Worm (Caenorhabditis elegans): Measurements from ENCODE around the gene srx-21.

srx-21 gene

DNA sequence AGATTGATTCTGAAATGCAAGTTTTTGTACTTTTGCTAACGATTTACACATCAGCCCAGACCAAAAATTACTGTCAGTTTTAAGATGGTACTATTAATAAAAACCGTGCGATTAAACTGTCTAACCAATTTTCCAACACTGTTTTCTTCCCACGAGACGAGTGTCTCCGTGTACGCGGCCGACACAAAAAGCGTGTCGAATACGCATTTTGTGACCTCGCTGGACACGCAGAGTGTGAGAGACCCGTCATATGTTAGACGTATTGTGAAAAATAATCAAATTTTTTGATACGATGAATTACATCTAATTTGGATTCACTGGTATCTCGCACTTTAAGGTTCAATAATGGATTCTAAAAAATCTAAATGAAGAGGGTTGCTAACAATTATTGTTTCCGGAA lies 41.2 kb upstream of the srx-21 start:
- TF ChIP-seq ces-1 (GFP tag; optimal IDR thresholded peaks at IDR 0.05) (no peak), elt-3 (tag; optimal IDR thresholded peaks at IDR 0.05) (no peak), snpc-4 (tag; optimal IDR thresholded peaks at IDR 0.05) (no peak), unc-39 (tag; optimal IDR thresholded peaks at IDR 0.05) (no peak), ceh-43 (GFP tag; optimal IDR thresholded peaks at IDR 0.05) (no peak), M03D4.4 (tag; optimal IDR thresholded peaks at IDR 0.05) (no peak), cnd-1 (tag; optimal IDR thresholded peaks at IDR 0.05) (no peak), ceh-39 (tag; optimal IDR thresholded peaks at IDR 0.05) (no peak), sem-2 (GFP tag; optimal IDR thresholded peaks at IDR 0.05) (no peak), sptf-1 (tag; optimal IDR thresholded peaks at IDR 0.05) (no peak), tbx-8 (GFP tag; optimal IDR thresholded peaks at IDR 0.05) (no peak), ham-2 (GFP tag; optimal IDR thresholded peaks at IDR 0.05) (no peak), mep-1 (tag; optimal IDR thresholded peaks at IDR 0.05) (no peak)

DNA sequence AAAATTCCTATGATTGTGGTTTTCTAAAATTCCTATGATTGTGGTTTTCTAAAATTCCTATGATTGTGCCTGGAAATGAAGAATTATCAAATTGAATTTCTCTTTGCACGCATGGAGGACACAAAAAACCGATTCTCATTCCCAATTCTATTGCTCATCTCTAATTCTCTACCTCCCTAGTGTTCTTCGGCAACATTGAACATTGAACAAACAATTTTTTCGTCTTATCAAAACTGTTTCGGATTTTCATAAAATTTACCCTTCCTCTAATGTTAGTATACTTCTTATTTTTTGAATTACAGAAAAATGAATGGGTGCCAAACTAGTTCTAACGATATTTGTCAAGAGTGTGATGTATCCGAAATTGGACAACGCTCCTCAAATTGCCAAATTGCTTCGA lies 40.6 kb upstream of the srx-21 start, which contains the start of gene pals-31:
Gene pals-31 (plus strand): TSS at position 301 of the 400 bp plus-strand sequence.
- TF ChIP-seq unc-120 (tag; optimal IDR thresholded peaks at IDR 0.05; ENCODE audit: poor library complexity, severe bottlenecking) = no peak
- TF ChIP-seq unc-62 (GFP tag; optimal IDR thresholded peaks at IDR 0.05) = no peak
- no peak for TF ChIP-seq hlh-1 (tag; optimal IDR thresholded peaks at IDR 0.05)

DNA sequence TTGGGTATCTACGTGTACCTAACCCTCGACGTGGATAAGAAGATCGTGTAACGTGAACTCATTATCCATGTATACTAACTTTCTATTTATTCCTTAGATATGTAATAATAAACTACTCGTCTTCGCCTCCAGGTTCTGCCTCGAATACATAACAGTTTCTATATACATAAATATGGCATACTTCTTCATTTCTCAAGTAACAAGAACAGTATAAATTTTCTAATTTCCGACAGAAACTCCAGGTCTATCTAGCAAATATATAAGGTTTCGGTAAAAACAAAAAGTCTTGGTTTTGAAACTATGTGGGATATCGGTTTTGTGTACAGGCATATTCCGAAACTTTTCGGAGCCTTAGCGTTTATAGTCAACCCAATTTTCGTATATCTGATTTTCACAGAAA lies 38.5 kb upstream of the srx-21 start, which contains the start of gene srj-37:
Gene srj-37 (plus strand): TSS at position 301 of the 400 bp plus-strand sequence.
- no peak for TF ChIP-seq tbx-8 (GFP tag; optimal IDR thresholded peaks at IDR 0.05)
- TF ChIP-seq mab-5 (tag; optimal IDR thresholded peaks at IDR 0.05) = no peak
- TF ChIP-seq ztf-11 (tag; optimal IDR thresholded peaks at IDR 0.05) = no peak
- no peak for TF ChIP-seq nhr-237 (tag; optimal IDR thresholded peaks at IDR 0.05)
- TF ChIP-seq lsy-2 (tag; optimal IDR thresholded peaks at IDR 0.05) = no peak
- TF ChIP-seq ham-2 (GFP tag; optimal IDR thresholded peaks at IDR 0.05) = no peak
- no peak for TF ChIP-seq lin-32 (GFP tag; optimal IDR thresholded peaks at IDR 0.05)
- no peak for TF ChIP-seq lin-13 (tag; optimal IDR thresholded peaks at IDR 0.05)
- no peak for TF ChIP-seq drap-1 (GFP tag; optimal IDR thresholded peaks at IDR 0.05)
- TF ChIP-seq unc-39 (tag; optimal IDR thresholded peaks at IDR 0.05) = no peak
- no peak for TF ChIP-seq unc-120 (tag; optimal IDR thresholded peaks at IDR 0.05; ENCODE audit: poor library complexity, severe bottlenecking)
- no peak for TF ChIP-seq cnd-1 (tag; optimal IDR thresholded peaks at IDR 0.05)
- no peak for TF ChIP-seq hlh-1 (tag; optimal IDR thresholded peaks at IDR 0.05)
- TF ChIP-seq snpc-4 (tag; optimal IDR thresholded peaks at IDR 0.05) = no peak
- no peak for TF ChIP-seq unc-62 (GFP tag; optimal IDR thresholded peaks at IDR 0.05)
- no peak for TF ChIP-seq nhr-12 (tag; optimal IDR thresholded peaks at IDR 0.05)
- TF ChIP-seq sptf-1 (tag; optimal IDR thresholded peaks at IDR 0.05) = no peak
- no peak for TF ChIP-seq zip-8 (tag; optimal IDR thresholded peaks at IDR 0.05)
- no peak for TF ChIP-seq pha-4 (tag; optimal IDR thresholded peaks at IDR 0.05)
- no peak for TF ChIP-seq ceh-39 (tag; optimal IDR thresholded peaks at IDR 0.05)

DNA sequence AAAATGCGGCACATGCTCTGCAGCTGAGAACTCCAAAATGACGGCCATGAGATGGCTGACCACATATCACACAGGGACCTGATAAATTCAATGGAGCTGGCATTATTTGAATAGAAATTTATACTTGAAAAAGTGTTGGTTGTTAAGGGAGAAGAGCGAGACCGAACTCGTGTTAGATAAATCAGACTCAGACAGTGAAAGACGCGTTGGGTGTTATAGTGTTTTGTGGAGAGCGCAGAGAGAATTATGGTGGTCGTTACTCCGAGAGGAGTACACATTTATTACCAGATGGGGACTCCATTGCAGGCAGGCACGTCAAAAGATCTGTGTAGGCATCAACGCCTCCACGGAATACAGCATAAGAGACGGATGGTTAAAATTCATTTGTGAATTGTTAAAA lies 34.1 kb upstream of the srx-21 start, which contains the start of gene nhr-190:
Gene nhr-190 (minus strand): TSS at position 175 of the 400 bp plus-strand sequence.
- TF ChIP-seq nhr-237 (tag; optimal IDR thresholded peaks at IDR 0.05) = no peak
- no peak for TF ChIP-seq unc-39 (tag; optimal IDR thresholded peaks at IDR 0.05)
- TF ChIP-seq zip-8 (tag; optimal IDR thresholded peaks at IDR 0.05) = no peak
- no peak for TF ChIP-seq mls-2 (tag; optimal IDR thresholded peaks at IDR 0.05)
- peak; percentile 41 for TF ChIP-seq ces-1 (GFP tag; optimal IDR thresholded peaks at IDR 0.05)
- TF ChIP-seq unc-120 (tag; optimal IDR thresholded peaks at IDR 0.05; ENCODE audit: poor library complexity, severe bottlenecking) = peak; percentile 22

DNA sequence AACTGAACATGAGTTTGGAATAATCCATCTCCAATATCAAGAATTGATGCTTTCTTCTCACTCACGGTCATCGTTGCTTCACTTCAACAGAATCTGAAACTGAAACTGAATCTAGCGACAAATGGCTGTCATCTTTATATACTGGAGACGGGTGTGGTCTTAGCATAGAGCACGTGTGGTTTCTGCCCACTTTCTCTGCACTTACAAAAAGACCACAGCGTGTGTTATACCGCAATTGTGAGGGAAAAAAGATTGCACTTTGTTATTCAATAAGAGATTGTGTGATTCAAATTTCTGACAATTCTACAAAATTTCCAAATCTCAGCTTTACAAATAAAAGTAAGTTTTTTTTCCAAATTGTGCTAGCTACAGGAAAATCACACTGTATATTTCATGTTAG lies 30.7 kb upstream of the srx-21 start, which contains the start of gene F48G7.12:
Gene F48G7.12 (minus strand): TSS at position 101 of the 400 bp plus-strand sequence.
- TF ChIP-seq lin-32 (GFP tag; optimal IDR thresholded peaks at IDR 0.05) (no peak), ces-1 (GFP tag; optimal IDR thresholded peaks at IDR 0.05) (no peak), lin-13 (tag; optimal IDR thresholded peaks at IDR 0.05) (no peak), unc-62 (GFP tag; optimal IDR thresholded peaks at IDR 0.05) (no peak)

DNA sequence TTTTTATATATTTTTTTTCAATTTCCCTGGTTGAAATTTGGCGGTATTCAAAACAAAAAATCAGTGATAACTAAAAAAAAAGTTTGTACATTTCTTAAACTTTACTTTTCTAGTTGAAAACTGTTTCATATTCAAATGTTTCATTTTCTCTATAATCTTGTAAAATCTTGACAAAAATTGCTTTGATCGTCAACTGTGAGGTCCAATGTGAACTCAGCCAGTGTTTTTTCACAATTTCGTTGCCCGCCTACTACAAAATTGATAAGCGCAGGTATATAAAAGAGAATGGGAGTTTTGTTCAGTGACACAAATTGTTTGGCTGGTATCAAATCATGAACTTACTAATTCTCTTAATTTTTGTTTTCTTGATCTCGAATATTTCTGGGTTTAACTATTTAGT lies 29.9 kb upstream of the srx-21 start, which contains the start of gene ugt-42:
Gene ugt-42 (plus strand): TSS at position 301 of the 400 bp plus-strand sequence.
- TF ChIP-seq lin-13 (tag; optimal IDR thresholded peaks at IDR 0.05) = no peak
- no peak for TF ChIP-seq lsy-2 (tag; optimal IDR thresholded peaks at IDR 0.05)
- no peak for TF ChIP-seq nhr-76 (tag; optimal IDR thresholded peaks at IDR 0.05)
- no peak for TF ChIP-seq snpc-4 (tag; optimal IDR thresholded peaks at IDR 0.05)
- no peak for TF ChIP-seq ceh-83 (GFP tag; optimal IDR thresholded peaks at IDR 0.05)
- TF ChIP-seq bed-3 (GFP tag; optimal IDR thresholded peaks at IDR 0.05) = no peak
- TF ChIP-seq unc-120 (tag; optimal IDR thresholded peaks at IDR 0.05; ENCODE audit: poor library complexity, severe bottlenecking) = no peak
- TF ChIP-seq cnd-1 (tag; optimal IDR thresholded peaks at IDR 0.05) = no peak
- no peak for TF ChIP-seq zip-8 (tag; optimal IDR thresholded peaks at IDR 0.05)
- TF ChIP-seq ham-2 (GFP tag; optimal IDR thresholded peaks at IDR 0.05) = no peak
- no peak for TF ChIP-seq elt-1 (tag; optimal IDR thresholded peaks at IDR 0.05; ENCODE audit: borderline replicate concordance, insufficient read depth)
- no peak for TF ChIP-seq unc-39 (tag; optimal IDR thresholded peaks at IDR 0.05)
- no peak for TF ChIP-seq mls-2 (tag; optimal IDR thresholded peaks at IDR 0.05)
- TF ChIP-seq sem-2 (GFP tag; optimal IDR thresholded peaks at IDR 0.05) = no peak
- TF ChIP-seq sptf-1 (tag; optimal IDR thresholded peaks at IDR 0.05) = no peak
